Fruit fly (Drosophila melanogaster) whole organism, embryonic: Measurements from ENCODE around the gene yellow-b.

Experiments used
- Asciz ChIP-seq: fragments of 200-800 bp; sonication (Bioruptor generic); optimal IDR thresholded peaks from 2 replicates; lab custom pipeline; 2017; ENCODE audit warnings: missing biosample characterization, mild to moderate bottlenecking, missing genetic modification characterization, missing genetic modification reagents
- CG10209 ChIP-seq: fragments of 200-800 bp; sonication (Bioruptor generic); optimal IDR thresholded peaks from 3 replicates; lab custom pipeline; 2017; ENCODE audit warnings: missing biosample characterization, mild to moderate bottlenecking, missing genetic modification characterization, missing genetic modification reagents
- CG10979 ChIP-seq: fragments of 200-800 bp; sonication (Bioruptor generic); optimal IDR thresholded peaks from 2 replicates; lab custom pipeline; 2018; ENCODE audit warnings: missing biosample characterization, mild to moderate bottlenecking, missing genetic modification characterization, moderate library complexity
- CG13624 ChIP-seq: fragments of 200-800 bp; sonication (Bioruptor generic); optimal IDR thresholded peaks from 2 replicates; lab custom pipeline; 2016; ENCODE audit warnings: missing biosample characterization, missing genetic modification characterization
- CG13894 ChIP-seq: fragments of 200-800 bp; sonication (Bioruptor generic); optimal IDR thresholded peaks from 3 replicates; lab custom pipeline; 2018; ENCODE audit warnings: missing biosample characterization, mild to moderate bottlenecking, missing genetic modification characterization, moderate library complexity
- CG14860 ChIP-seq: fragments of 200-800 bp; sonication (Bioruptor generic); IDR thresholded peaks from 3 replicates; pipeline ENCODE4 v1.3.6; 2022; ENCODE audit warnings: missing biosample characterization, missing genetic modification characterization; ENCODE audit not compliant: partially characterized antibody
- CG15073 ChIP-seq: fragments of 200-800 bp; sonication (Bioruptor generic); optimal IDR thresholded peaks from 2 replicates; lab custom pipeline; 2016; ENCODE audit warnings: missing biosample characterization, missing genetic modification characterization
- CG15514 ChIP-seq: fragments of 200-800 bp; sonication (Bioruptor generic); optimal IDR thresholded peaks from 3 replicates; lab custom pipeline; 2017; ENCODE audit warnings: missing biosample characterization, missing genetic modification characterization, mild to moderate bottlenecking, moderate library complexity, missing genetic modification reagents
- CG16813 ChIP-seq: fragments of 200-800 bp; sonication (Bioruptor generic); IDR thresholded peaks from 3 replicates; pipeline ENCODE4 v1.3.6; 2022; ENCODE audit warnings: missing biosample characterization, missing genetic modification characterization; ENCODE audit not compliant: partially characterized antibody
- CG17328 ChIP-seq: fragments of 200-800 bp; sonication (Bioruptor generic); IDR thresholded peaks from 2 replicates; pipeline ENCODE4 v1.3.6; 2022; ENCODE audit warnings: missing biosample characterization, missing genetic modification characterization
- CG1832 ChIP-seq: fragments of 200-800 bp; sonication (Bioruptor generic); optimal IDR thresholded peaks from 2 replicates; lab custom pipeline; 2017; ENCODE audit warnings: missing biosample characterization, mild to moderate bottlenecking, missing genetic modification characterization, inconsistent platforms
- CG18764 ChIP-seq: fragments of 200-800 bp; sonication (Bioruptor generic); optimal IDR thresholded peaks from 3 replicates; lab custom pipeline; 2016; ENCODE audit warnings: missing biosample characterization, missing genetic modification characterization
- CG2889 ChIP-seq: fragments of 200-800 bp; sonication (Bioruptor generic); IDR thresholded peaks from 3 replicates; pipeline ENCODE4 v1.3.6; 2022; ENCODE audit warnings: missing biosample characterization, missing genetic modification characterization
- CG31224 ChIP-seq: fragments of 200-800 bp; sonication (Bioruptor generic); IDR thresholded peaks from 2 replicates; pipeline ENCODE4 v1.3.6; 2022; ENCODE audit warnings: missing biosample characterization, missing genetic modification characterization
- CG34422 ChIP-seq: fragments of 200-800 bp; sonication (Bioruptor generic); IDR thresholded peaks from 3 replicates; pipeline ENCODE4 v1.3.6; 2022; ENCODE audit warnings: missing biosample characterization, missing genetic modification characterization
- CG4404 ChIP-seq: fragments of 200-800 bp; sonication (Bioruptor generic); IDR thresholded peaks from 2 replicates; pipeline ENCODE4 v1.3.6; 2022; ENCODE audit warnings: missing biosample characterization, missing genetic modification characterization
- CG5953 ChIP-seq: fragments of 200-800 bp; sonication (Bioruptor generic); IDR thresholded peaks from 2 replicates; pipeline ENCODE4 v1.3.6; 2022; ENCODE audit warnings: missing biosample characterization, missing genetic modification characterization
- CG6272 ChIP-seq: fragments of 200-800 bp; sonication (Bioruptor generic); IDR thresholded peaks from 2 replicates; pipeline ENCODE4 v1.3.6; 2022; ENCODE audit warnings: missing biosample characterization, missing genetic modification characterization
- CG7556 ChIP-seq: fragments of 200-800 bp; sonication (Bioruptor generic); optimal IDR thresholded peaks from 2 replicates; lab custom pipeline; 2017; ENCODE audit warnings: missing biosample characterization, mild to moderate bottlenecking, missing genetic modification characterization
- CG8944 ChIP-seq: fragments of 200-800 bp; sonication (Bioruptor generic); optimal IDR thresholded peaks from 3 replicates; lab custom pipeline; 2016; ENCODE audit warnings: missing biosample characterization, missing genetic modification characterization
- CG9817 ChIP-seq: fragments of 200-800 bp; sonication (Bioruptor generic); optimal IDR thresholded peaks from 2 replicates; lab custom pipeline; 2018; ENCODE audit warnings: missing biosample characterization, mild to moderate bottlenecking, missing genetic modification characterization, moderate library complexity
- Dek ChIP-seq: fragments of 200-800 bp; sonication (Bioruptor generic); optimal IDR thresholded peaks from 3 replicates; lab custom pipeline; 2019; ENCODE audit warnings: missing biosample characterization, mild to moderate bottlenecking, missing genetic modification characterization, moderate library complexity
- Dll ChIP-seq: fragments of 200-800 bp; sonication (Bioruptor generic); IDR thresholded peaks from 4 replicates; pipeline ENCODE4 v1.3.6; 2022; ENCODE audit warnings: missing biosample characterization, missing genetic modification characterization; ENCODE audit not compliant: partially characterized antibody
- Dp ChIP-seq: fragments of 200-800 bp; sonication (Bioruptor generic); optimal IDR thresholded peaks from 2 replicates; lab custom pipeline; 2018; ENCODE audit warnings: missing biosample characterization, mild to moderate bottlenecking, missing genetic modification characterization, moderate library complexity
- E2f1 ChIP-seq: fragments of 200-800 bp; sonication (Bioruptor generic); IDR thresholded peaks from 2 replicates; pipeline ENCODE4 v1.3.6; 2022; ENCODE audit warnings: missing biosample characterization, missing genetic modification characterization
- Hr39 ChIP-seq: fragments of >200 bp; optimal IDR thresholded peaks from 2 replicates; lab custom pipeline; 2017
- NC2α ChIP-seq: fragments of 200-800 bp; sonication (Bioruptor generic); optimal IDR thresholded peaks from 2 replicates; lab custom pipeline; 2016; ENCODE audit warnings: missing biosample characterization, missing genetic modification characterization
- Oaz ChIP-seq: fragments of 200-800 bp; sonication (Bioruptor generic); IDR thresholded peaks from 2 replicates; pipeline ENCODE4 v1.3.6; 2022; ENCODE audit warnings: missing biosample characterization, missing genetic modification characterization
- PHDP ChIP-seq: fragments of 200-800 bp; sonication (Bioruptor generic); optimal IDR thresholded peaks from 3 replicates; lab custom pipeline; 2018; ENCODE audit warnings: missing biosample characterization, mild to moderate bottlenecking, missing genetic modification characterization, moderate library complexity
- Poxn ChIP-seq: fragments of 200-800 bp; sonication (Bioruptor generic); IDR thresholded peaks from 2 replicates; pipeline ENCODE4 v1.3.6; 2022; ENCODE audit warnings: missing biosample characterization, missing genetic modification characterization
- Scr ChIP-seq: fragments of 200-800 bp; sonication (Bioruptor generic); IDR thresholded peaks from 2 replicates; pipeline ENCODE4 v1.3.6; 2022; ENCODE audit warnings: missing biosample characterization, missing genetic modification characterization; ENCODE audit not compliant: partially characterized antibody
- Xbp1 ChIP-seq: fragments of 200-800 bp; sonication (Bioruptor generic); optimal IDR thresholded peaks from 3 replicates; lab custom pipeline; 2016; ENCODE audit warnings: missing biosample characterization, mild to moderate bottlenecking, missing genetic modification characterization
- ap ChIP-seq: fragments of 200-800 bp; sonication (Bioruptor generic); IDR thresholded peaks from 2 replicates; pipeline ENCODE4 v1.3.6; 2022; ENCODE audit warnings: missing biosample characterization, missing genetic modification characterization
- chif ChIP-seq, 2 experiments: fragments of 200-800 bp; sonication (Bioruptor generic); optimal IDR thresholded peaks; 3 replicates each; lab custom pipeline; 2016; ENCODE audit warnings: missing biosample characterization in 2 of 2, missing genetic modification characterization in 2 of 2
- croc ChIP-seq: fragments of 200-800 bp; sonication (Bioruptor generic); conservative IDR thresholded peaks from 3 replicates; pipeline ENCODE4 v1.3.6; 2022; ENCODE audit warnings: missing biosample characterization, missing genetic modification characterization
- disco-r ChIP-seq: fragments of 200-800 bp; sonication (Bioruptor generic); optimal IDR thresholded peaks from 2 replicates; lab custom pipeline; 2016; ENCODE audit warnings: missing biosample characterization, missing genetic modification characterization
- ftz-f1 ChIP-seq: fragments of 200-800 bp; sonication (Bioruptor generic); optimal IDR thresholded peaks from 2 replicates; lab custom pipeline; 2016; ENCODE audit warnings: missing biosample characterization, missing genetic modification characterization
- gt ChIP-seq: fragments of 200-800 bp; sonication (Bioruptor generic); IDR thresholded peaks from 2 replicates; pipeline ENCODE4 v1.3.6; 2022; ENCODE audit warnings: missing biosample characterization, missing genetic modification characterization
- hkb ChIP-seq, 2 experiments: fragments of 200-800 bp in 1 of 2; fragments of >200 bp in 1 of 2; sonication (Bioruptor generic) in 1 of 2; IDR thresholded peaks in 1 of 2; optimal IDR thresholded peaks in 1 of 2; 2 replicates each; pipeline versions ENCODE4 v1.3.6 to Lab custom; 2017 to 2022; ENCODE audit warnings: missing biosample characterization in 1 of 2, missing genetic modification characterization in 1 of 2
- ind ChIP-seq: fragments of 200-800 bp; sonication (Bioruptor generic); optimal IDR thresholded peaks from 3 replicates; lab custom pipeline; 2016; ENCODE audit warnings: missing biosample characterization, missing genetic modification characterization
- maf-S ChIP-seq: fragments of 200-800 bp; sonication (Bioruptor generic); optimal IDR thresholded peaks from 2 replicates; lab custom pipeline; 2016; ENCODE audit warnings: missing biosample characterization, missing genetic modification characterization
- nau ChIP-seq: fragments of 200-800 bp; sonication (Bioruptor generic); optimal IDR thresholded peaks from 3 replicates; lab custom pipeline; 2017; ENCODE audit warnings: missing biosample characterization, mild to moderate bottlenecking, missing genetic modification characterization, missing genetic modification reagents
- odd ChIP-seq: fragments of 200-800 bp; sonication (Bioruptor generic); optimal IDR thresholded peaks from 2 replicates; lab custom pipeline; 2017; ENCODE audit warnings: missing biosample characterization, mild to moderate bottlenecking, missing genetic modification characterization
- org-1 ChIP-seq: fragments of 200-800 bp; sonication (Bioruptor generic); optimal IDR thresholded peaks from 2 replicates; lab custom pipeline; 2017; ENCODE audit warnings: missing biosample characterization, missing genetic modification characterization
- sd ChIP-seq: fragments of 200-800 bp; sonication (Bioruptor generic); optimal IDR thresholded peaks from 3 replicates; lab custom pipeline; 2018; ENCODE audit warnings: missing biosample characterization, mild to moderate bottlenecking, missing genetic modification characterization, moderate library complexity
- shn ChIP-seq: fragments of 200-800 bp; sonication (Bioruptor generic); optimal IDR thresholded peaks from 3 replicates; lab custom pipeline; 2016; ENCODE audit warnings: missing biosample characterization, missing genetic modification characterization
- slp2 ChIP-seq: fragments of 200-800 bp; sonication (Bioruptor generic); optimal IDR thresholded peaks from 2 replicates; lab custom pipeline; 2016; ENCODE audit warnings: missing biosample characterization, missing genetic modification characterization
- tna ChIP-seq: fragments of 200-800 bp; sonication (Bioruptor generic); IDR thresholded peaks from 2 replicates; pipeline ENCODE4 v1.3.6; 2022; ENCODE audit warnings: missing biosample characterization, missing genetic modification characterization; ENCODE audit not compliant: partially characterized antibody

Gene yellow-b

dm6 chr2L:16715841-16716701, 38.1 kb upstream of the yellow-b start, which contains the start of the genes Cyt-c-d and CG31808 (continued):
- TF ChIP-seq ap (GFP tag; lab: Robert Waterston, UW): peak; percentile 97
- TF ChIP-seq Poxn (GFP tag; lab: Robert Waterston, UW): peak; percentile 74
- TF ChIP-seq Scr (GFP tag; lab: Robert Waterston, UW): no peak
- 0 out of 3 replicates have a peak, but pooled peaks have one; percentile 12 for TF ChIP-seq CG14860 (GFP tag; lab: Robert Waterston, UW)
- TF ChIP-seq croc (GFP tag; lab: Robert Waterston, UW): peak; percentile 97
- peak; percentile 95 for TF ChIP-seq gt (GFP tag; lab: Robert Waterston, UW)
- TF ChIP-seq Hr39 (lab: Kevin White, UChicago): no peak
- peak; percentile 83 for TF ChIP-seq sd (tag; lab: Kevin White, UChicago)
- peak; percentile 11 for TF ChIP-seq Dp (GFP tag; lab: Kevin White, UChicago)
- peak; percentile 94 for TF ChIP-seq CG18764 (GFP tag; lab: Kevin White, UChicago)
- peak; percentile 84 for TF ChIP-seq CG13624 (GFP tag; lab: Kevin White, UChicago)
- TF ChIP-seq org-1: peak; percentile 97
- no peak for TF ChIP-seq hkb (optimal IDR thresholded peaks at IDR 0.05; lab: Kevin White, UChicago)
- TF ChIP-seq hkb (GFP tag; IDR thresholded peaks at IDR 0.05; lab: Robert Waterston, UW): peak; percentile 98
- peak; percentile 98 for TF ChIP-seq PHDP
- TF ChIP-seq ftz-f1: peak; percentile 49
- TF ChIP-seq CG10979 (tag; lab: Kevin White, UChicago): peak; percentile 98
- peak; percentile 99 for TF ChIP-seq CG17328
- TF ChIP-seq odd (GFP tag; lab: Kevin White, UChicago): peak; percentile 97
- peak; percentile 94 for TF ChIP-seq Oaz (GFP tag; lab: Robert Waterston, UW)
- TF ChIP-seq CG31224 (GFP tag; lab: Robert Waterston, UW): peak; percentile 86
- TF ChIP-seq CG6272 (GFP tag; lab: Robert Waterston, UW): peak; percentile 96
- TF ChIP-seq ind: peak; percentile 95
- TF ChIP-seq CG7556 (GFP tag; lab: Kevin White, UChicago): peak; percentile 99
- peak; percentile 98 for TF ChIP-seq Asciz (GFP tag; lab: Kevin White, UChicago)
- TF ChIP-seq disco-r (GFP tag; lab: Kevin White, UChicago): peak; percentile 93
- TF ChIP-seq Xbp1 (GFP tag; lab: Kevin White, UChicago): peak; percentile 97
- peak; percentile 92 for TF ChIP-seq maf-S (GFP tag; lab: Kevin White, UChicago)
- TF ChIP-seq CG8944 (GFP tag; lab: Kevin White, UChicago): peak; percentile 90
- peak; percentile 87 for TF ChIP-seq CG4404
- no peak; the same call in 1 of the 2 replicates for TF ChIP-seq tna (GFP tag; lab: Robert Waterston, UW)
- peak; percentile 88 for TF ChIP-seq CG15514 (GFP tag; lab: Kevin White, UChicago)
- peak; percentile 88 for TF ChIP-seq slp2 (GFP tag; lab: Kevin White, UChicago)
- TF ChIP-seq Dek (tag; lab: Kevin White, UChicago): peak; percentile 96
- TF ChIP-seq CG10209: peak; percentile 98
- peak; percentile 96 for TF ChIP-seq CG34422 (GFP tag; lab: Robert Waterston, UW)
- peak; percentile 87 for TF ChIP-seq shn (GFP tag; lab: Kevin White, UChicago)
- TF ChIP-seq CG1832 (GFP tag; lab: Kevin White, UChicago): peak; percentile 53
- TF ChIP-seq CG16813 (GFP tag; lab: Robert Waterston, UW): 0 out of 3 replicates have a peak, but pooled peaks have one; percentile 31
- TF ChIP-seq CG2889 (GFP tag; lab: Robert Waterston, UW): peak; percentile 95
- TF ChIP-seq E2f1 (GFP tag; lab: Robert Waterston, UW): peak; percentile 97
- TF ChIP-seq CG15073 (GFP tag; lab: Kevin White, UChicago): peak; percentile 80
- peak; percentile 92 for TF ChIP-seq CG9817 (tag; lab: Kevin White, UChicago)
- TF ChIP-seq Dll: peak; percentile 35; the same call in 1 of the 4 replicates
- peak; percentile 2 for TF ChIP-seq CG13894 (tag; lab: Kevin White, UChicago)
- TF ChIP-seq NC2α (GFP tag; lab: Kevin White, UChicago): peak; percentile 86
- TF ChIP-seq nau: peak; percentile 98
- TF ChIP-seq chif (GFP tag; optimal IDR thresholded peaks at IDR 0.05; lab: Kevin White, UChicago): peak; percentile 94 to 96
- TF ChIP-seq CG5953 (GFP tag; lab: Robert Waterston, UW): peak; percentile 96
